In the genomic region with DNA sequence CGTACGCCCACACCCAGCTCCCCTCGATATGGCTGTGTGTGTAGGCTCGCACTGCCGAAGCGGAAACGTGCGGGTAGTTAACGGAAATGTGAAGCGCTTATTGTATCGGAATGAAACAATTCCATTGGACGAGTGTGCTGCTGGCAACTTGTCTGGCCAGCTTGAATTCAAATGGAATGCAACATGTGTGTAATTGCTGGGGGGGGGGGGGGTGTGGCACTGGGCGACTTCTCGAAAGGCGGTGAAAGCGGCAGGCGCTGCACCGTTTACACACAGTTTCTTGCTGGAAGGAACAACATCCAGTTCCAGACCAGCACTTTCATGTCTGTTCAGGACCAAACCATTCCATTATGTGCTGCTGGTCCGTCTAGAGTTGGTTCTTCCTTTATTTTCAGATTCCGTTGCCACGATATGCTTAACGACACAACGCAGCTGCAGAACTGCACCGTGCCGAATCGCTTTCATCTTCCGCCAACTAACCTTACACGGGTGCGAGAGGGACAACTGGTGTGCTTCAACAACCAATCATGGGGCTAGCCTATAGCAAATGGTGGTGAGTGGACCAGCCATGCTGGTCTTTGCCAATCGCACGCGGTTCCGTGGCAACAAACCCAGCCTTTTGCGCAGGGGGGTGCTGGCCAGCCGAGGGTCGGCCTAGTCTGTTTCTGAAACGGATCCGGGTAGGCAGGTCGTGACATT, we compare ENCODE assay signal across 1 fruit fly cellular context.
A peak's percentile ranks its signal among the peaks of the same experiment; 100 is the strongest.
TF ChIP-seq lines count a peak whose summit lies in the region.

No protein-coding gene starts in this region.

TF ChIP-seq in whole organism, embryonic, 481 proteins besides CTCF, POLR2A, EP300 and RAD21 (continued from another document):
- TF ChIP-seq pan (optimal IDR thresholded peaks at IDR 0.05; lab: Kevin White, UChicago) (peak in 1 of 2 experiments; percentile 19), pan (GFP tag; optimal IDR thresholded peaks at IDR 0.05 in 1 of 2, IDR thresholded peaks at IDR 0.05 in 1 of 2) (peak in 1 of 2 experiments; percentile 92), gsb-n (tag; optimal IDR thresholded peaks at IDR 0.05; lab: Kevin White, UChicago) (peak; percentile 98), chm (GFP tag; IDR thresholded peaks at IDR 0.05; lab: Robert Waterston, UW) (peak; percentile 12; the same call in 1 of the 2 replicates), ems (GFP tag; optimal IDR thresholded peaks at IDR 0.05; lab: Kevin White, UChicago) (no peak), seq (GFP tag; IDR thresholded peaks at IDR 0.05; lab: Robert Waterston, UW) (peak; percentile 52; the same call in 1 of the 2 replicates), CG10321 (GFP tag; IDR thresholded peaks at IDR 0.05; lab: Robert Waterston, UW) (peak; percentile 95), sna (GFP tag; IDR thresholded peaks at IDR 0.05; lab: Robert Waterston, UW; ENCODE audit: partially characterized antibody) (peak; percentile 32; the same call in 1 of the 2 replicates), H2.0 (GFP tag; IDR thresholded peaks at IDR 0.05; lab: Robert Waterston, UW) (no peak), E2f1 (GFP tag; IDR thresholded peaks at IDR 0.05; lab: Robert Waterston, UW) (no peak)
